Worm (Caenorhabditis elegans): Measurements from ENCODE around the gene ceh-53.
A peak's percentile ranks its signal among the peaks of the same experiment; 100 is the strongest.

Gene ceh-53

ce11 chrIV:3509477-3510063 lies 11.6 kb downstream of the ceh-53 start, which contains the start of gene ced-10:
ced-10 (minus strand) TSS chrIV:3509527.
- TF ChIP-seq K11D2.4 (GFP tag; IDR thresholded peaks at IDR 0.05), result no peak
- no peak for TF ChIP-seq ccch-3 (GFP tag; optimal IDR thresholded peaks at IDR 0.05)
- TF ChIP-seq hrde-1 (tag; optimal IDR thresholded peaks at IDR 0.05; ENCODE audit: borderline replicate concordance), result no peak
- no peak for TF ChIP-seq gei-17 (GFP tag; optimal IDR thresholded peaks at IDR 0.05)
- no peak for TF ChIP-seq ceh-79 (tag; optimal IDR thresholded peaks at IDR 0.05)

ce11 chrIV:3514467-3514866 lies 16.5 kb downstream of the ceh-53 start, which contains the start of gene tsg-101:
tsg-101 (minus strand) TSS chrIV:3514567.
- TF ChIP-seq ceh-100 (GFP tag; IDR thresholded peaks at IDR 0.05) (no peak), nhr-27 (tag; optimal IDR thresholded peaks at IDR 0.05) (no peak), snpc-4 (GFP tag; optimal IDR thresholded peaks at IDR 0.05) (no peak), snpc-4 (tag; optimal IDR thresholded peaks at IDR 0.05) (no peak), lin-26 (GFP tag; IDR thresholded peaks at IDR 0.05) (no peak), repo-1 (tag; optimal IDR thresholded peaks at IDR 0.05) (no peak), nhr-120 (GFP tag; IDR thresholded peaks at IDR 0.05) (no peak), K12H6.12 (tag; optimal IDR thresholded peaks at IDR 0.05) (no peak), ztf-28 (GFP tag; IDR thresholded peaks at IDR 0.05) (no peak), athp-1 (tag; optimal IDR thresholded peaks at IDR 0.05) (no peak), ztf-25 (GFP tag; IDR thresholded peaks at IDR 0.05) (no peak), snpc-1.1 (tag; optimal IDR thresholded peaks at IDR 0.05; ENCODE audit: insufficient read depth) (no peak), sdz-38 (tag; optimal IDR thresholded peaks at IDR 0.05) (no peak), Y56A3A.18 (GFP tag; IDR thresholded peaks at IDR 0.05) (no peak)

ce11 chrIV:3515412-3516046 lies 17.5 kb downstream of the ceh-53 start:
- TF ChIP-seq D2030.7 (GFP tag; IDR thresholded peaks at IDR 0.05) (no peak), madf-6 (GFP tag; IDR thresholded peaks at IDR 0.05) (peak; percentile 27; the same call in 1 of the 2 replicates), ccch-3 (GFP tag; optimal IDR thresholded peaks at IDR 0.05) (no peak), hlh-26 (GFP tag; conservative IDR thresholded peaks at IDR 0.05) (no peak), Y53G8AR.9 (GFP tag; conservative IDR thresholded peaks at IDR 0.05) (no peak), egrh-3 (GFP tag; IDR thresholded peaks at IDR 0.05) (no peak), Y79H2A.3 (GFP tag; conservative IDR thresholded peaks at IDR 0.05) (no peak), mcd-1 (GFP tag; IDR thresholded peaks at IDR 0.05) (peak; percentile 46), sptf-2 (GFP tag; optimal IDR thresholded peaks at IDR 0.05) (no peak), nhr-179 (tag; optimal IDR thresholded peaks at IDR 0.05) (no peak), lir-1 (GFP tag; conservative IDR thresholded peaks at IDR 0.05) (no peak), B0336.3 (GFP tag; IDR thresholded peaks at IDR 0.05) (0 out of 2 replicates have a peak, but pooled peaks have one; percentile 34), K11D2.4 (GFP tag; IDR thresholded peaks at IDR 0.05) (0 out of 2 replicates have a peak, but pooled peaks have one; percentile 20), nhr-80 (tag; optimal IDR thresholded peaks at IDR 0.05) (peak; percentile 22), F55B11.4 (tag; optimal IDR thresholded peaks at IDR 0.05; ENCODE audit: borderline replicate concordance, insufficient read depth) (no peak), nfya-2 (GFP tag; IDR thresholded peaks at IDR 0.05) (no peak), K12H6.12 (tag; optimal IDR thresholded peaks at IDR 0.05) (peak; percentile 21), ceh-27 (GFP tag; optimal IDR thresholded peaks at IDR 0.05) (no peak), hmg-1.2 (GFP tag; IDR thresholded peaks at IDR 0.05) (peak; percentile 71), him-1 (tag; optimal IDR thresholded peaks at IDR 0.05) (no peak), rcor-1 (GFP tag; IDR thresholded peaks at IDR 0.05) (no peak), mxl-1 (tag; optimal IDR thresholded peaks at IDR 0.05) (no peak), ets-4 (GFP tag; optimal IDR thresholded peaks at IDR 0.05) (no peak), ceh-79 (tag; optimal IDR thresholded peaks at IDR 0.05) (no peak), sdz-38 (tag; optimal IDR thresholded peaks at IDR 0.05) (no peak), die-1 (tag; optimal IDR thresholded peaks at IDR 0.05) (no peak), egl-18 (GFP tag; IDR thresholded peaks at IDR 0.05) (no peak), madf-8 (GFP tag; conservative IDR thresholded peaks at IDR 0.05) (no peak), ceh-91 (GFP tag; IDR thresholded peaks at IDR 0.05) (no peak), nhr-27 (tag; optimal IDR thresholded peaks at IDR 0.05) (no peak), somi-1 (GFP tag; optimal IDR thresholded peaks at IDR 0.05) (no peak)

All from whole organism, young adult.